In the genomic region with DNA sequence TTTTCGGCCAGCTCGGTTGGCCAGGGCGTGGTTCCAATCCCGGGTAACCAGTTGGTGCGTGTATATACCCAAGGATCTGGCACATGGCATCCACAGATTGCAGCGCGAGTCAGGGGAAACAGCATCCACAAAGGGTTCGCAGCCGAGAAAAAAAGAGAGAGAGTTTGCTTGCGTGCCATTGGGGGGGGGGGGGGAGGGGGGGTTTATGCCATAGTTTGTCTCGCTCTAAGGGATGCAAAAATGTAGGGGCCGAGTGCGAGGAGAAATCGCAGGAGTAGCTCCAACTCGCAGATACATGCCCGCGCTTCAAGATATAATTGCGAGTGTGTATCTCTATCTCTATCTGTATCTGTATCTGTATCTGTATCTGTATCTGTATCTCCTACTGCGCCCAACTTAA, we compare ENCODE assay signal across 3 fruit fly cellular contexts.
TF ChIP-seq lines count a peak whose summit lies in the region.

No protein-coding gene starts in this region.

- no peak for TF ChIP-seq CTCF in whole organism, embryonic (GFP tag; optimal IDR thresholded peaks at IDR 0.05; lab: Kevin White, UChicago)

TF ChIP-seq in whole organism, adult, 20 proteins besides CTCF, POLR2A, EP300 and RAD21:
- TF ChIP-seq CG7101 (tag; optimal IDR thresholded peaks at IDR 0.05; lab: Kevin White, UChicago) (no peak), pad (GFP tag; optimal IDR thresholded peaks at IDR 0.05; lab: Kevin White, UChicago) (peak; percentile 96)

TF ChIP-seq in whole organism, embryonic, 481 proteins besides CTCF, POLR2A, EP300 and RAD21:
- no peak for TF ChIP-seq Dll (GFP tag; IDR thresholded peaks at IDR 0.05; lab: Robert Waterston, UW; ENCODE audit: partially characterized antibody)
- TF ChIP-seq CG4424 (GFP tag; optimal IDR thresholded peaks at IDR 0.05; lab: Kevin White, UChicago) = no peak
- TF ChIP-seq B-H1 (GFP tag; IDR thresholded peaks at IDR 0.05; lab: Robert Waterston, UW) = no peak
- no peak for TF ChIP-seq CG18476 (GFP tag; optimal IDR thresholded peaks at IDR 0.05; lab: Kevin White, UChicago)
- no peak for TF ChIP-seq CG10543 (GFP tag; optimal IDR thresholded peaks at IDR 0.05; lab: Kevin White, UChicago)
- TF ChIP-seq Side (GFP tag; optimal IDR thresholded peaks at IDR 0.05; lab: Kevin White, UChicago) = no peak
- TF ChIP-seq CG11247 (GFP tag; IDR thresholded peaks at IDR 0.05; lab: Robert Waterston, UW) = no peak
- TF ChIP-seq Hr78 (GFP tag; optimal IDR thresholded peaks at IDR 0.05; lab: Kevin White, UChicago) = no peak
- TF ChIP-seq CG1024 (GFP tag; IDR thresholded peaks at IDR 0.05; lab: Robert Waterston, UW) = no peak
- no peak for TF ChIP-seq Dad (GFP tag; optimal IDR thresholded peaks at IDR 0.05; lab: Kevin White, UChicago)
- no peak for TF ChIP-seq CG6272 (GFP tag; IDR thresholded peaks at IDR 0.05; lab: Robert Waterston, UW)
- no peak for TF ChIP-seq Sry-β (GFP tag; optimal IDR thresholded peaks at IDR 0.05; lab: Kevin White, UChicago)
- peak; percentile 74 for TF ChIP-seq Hr39 (optimal IDR thresholded peaks at IDR 0.05; lab: Kevin White, UChicago)
- TF ChIP-seq pho (GFP tag; optimal IDR thresholded peaks at IDR 0.05; lab: Kevin White, UChicago) = no peak
- TF ChIP-seq az2 (GFP tag; optimal IDR thresholded peaks at IDR 0.05; lab: Kevin White, UChicago) = no peak
- no peak for TF ChIP-seq CG10321 (GFP tag; IDR thresholded peaks at IDR 0.05; lab: Robert Waterston, UW)
- no peak for TF ChIP-seq CG3407 (GFP tag; optimal IDR thresholded peaks at IDR 0.05; lab: Kevin White, UChicago)
- TF ChIP-seq fd3F (GFP tag; optimal IDR thresholded peaks at IDR 0.05; lab: Kevin White, UChicago) = no peak
- TF ChIP-seq her (GFP tag; optimal IDR thresholded peaks at IDR 0.05; lab: Kevin White, UChicago) = no peak
- no peak for TF ChIP-seq Blimp-1 (GFP tag; optimal IDR thresholded peaks at IDR 0.05; lab: Kevin White, UChicago)
- no peak for TF ChIP-seq CG14965 (GFP tag; optimal IDR thresholded peaks at IDR 0.05; lab: Kevin White, UChicago; ENCODE audit: borderline replicate concordance)
- TF ChIP-seq CG8281 (tag; optimal IDR thresholded peaks at IDR 0.05; lab: Kevin White, UChicago) = no peak
- peak; percentile 66; the same call in 1 of the 2 replicates for TF ChIP-seq crol (GFP tag; IDR thresholded peaks at IDR 0.05; lab: Robert Waterston, UW)
- TF ChIP-seq Atf6 (GFP tag; IDR thresholded peaks at IDR 0.05; lab: Robert Waterston, UW) = no peak
- no peak for TF ChIP-seq CG7271 (tag; optimal IDR thresholded peaks at IDR 0.05; lab: Kevin White, UChicago)
- TF ChIP-seq Med (GFP tag; lab: Kevin White, UChicago) = peak; percentile 34
- TF ChIP-seq CG1602 (GFP tag; optimal IDR thresholded peaks at IDR 0.05; lab: Kevin White, UChicago) = no peak
- TF ChIP-seq HLH3B (GFP tag; IDR thresholded peaks at IDR 0.05; lab: Robert Waterston, UW) = no peak
- peak in 1 of 2 experiments; percentile 4 for TF ChIP-seq Trl (optimal IDR thresholded peaks at IDR 0.05; lab: Kevin White, UChicago)
- no peak for TF ChIP-seq Trl (GFP tag; optimal IDR thresholded peaks at IDR 0.05; lab: Kevin White, UChicago)
- TF ChIP-seq Bdp1 (GFP tag; optimal IDR thresholded peaks at IDR 0.05; lab: Kevin White, UChicago) = no peak
- TF ChIP-seq disco-r (GFP tag; optimal IDR thresholded peaks at IDR 0.05; lab: Kevin White, UChicago) = no peak
- no peak for TF ChIP-seq gsb (GFP tag; IDR thresholded peaks at IDR 0.05; lab: Robert Waterston, UW)
- TF ChIP-seq dati (GFP tag; IDR thresholded peaks at IDR 0.05; lab: Robert Waterston, UW) = no peak
- TF ChIP-seq CG1832 (GFP tag; optimal IDR thresholded peaks at IDR 0.05; lab: Kevin White, UChicago) = peak; percentile 39
- no peak for TF ChIP-seq CG13287 (GFP tag; IDR thresholded peaks at IDR 0.05; lab: Robert Waterston, UW; ENCODE audit: partially characterized antibody)
- no peak for TF ChIP-seq lilli (GFP tag; optimal IDR thresholded peaks at IDR 0.05; lab: Kevin White, UChicago)
- no peak for TF ChIP-seq stc (GFP tag; IDR thresholded peaks at IDR 0.05; lab: Robert Waterston, UW)
- no peak for TF ChIP-seq CG31388 (GFP tag; optimal IDR thresholded peaks at IDR 0.05; lab: Kevin White, UChicago)
- TF ChIP-seq abd-A (tag; optimal IDR thresholded peaks at IDR 0.05; lab: Kevin White, UChicago) = peak; percentile 10
- no peak for TF ChIP-seq Scr (GFP tag; IDR thresholded peaks at IDR 0.05; lab: Robert Waterston, UW; ENCODE audit: partially characterized antibody)
- no peak for TF ChIP-seq CG3995 (GFP tag; optimal IDR thresholded peaks at IDR 0.05; lab: Kevin White, UChicago)
- peak; percentile 24 for TF ChIP-seq CG13894 (tag; optimal IDR thresholded peaks at IDR 0.05; lab: Kevin White, UChicago)

TF ChIP-seq in whole organism, wandering third instar larva, 38 proteins besides CTCF, POLR2A, EP300 and RAD21:
- no peak for TF ChIP-seq CG32264 (GFP tag; optimal IDR thresholded peaks at IDR 0.05; lab: Kevin White, UChicago)
- TF ChIP-seq Dfd (GFP tag; optimal IDR thresholded peaks at IDR 0.05; lab: Kevin White, UChicago) = peak; percentile 70
